Fruit fly (Drosophila melanogaster) whole organism, pupa: ENCODE measurements around the gene aralar1.
A peak's percentile ranks its signal among the peaks of the same experiment; 100 is the strongest.

Experiments
- CG13204 ChIP-seq: fragments of 200-800 bp; sonication (Bioruptor generic); optimal IDR thresholded peaks from 2 replicates; lab custom pipeline; 2018; ENCODE audit warnings: missing biosample characterization, mild to moderate bottlenecking, missing genetic modification characterization, moderate library complexity
- CG14655 ChIP-seq: fragments of 200-800 bp; sonication (Bioruptor generic); optimal IDR thresholded peaks from 3 replicates; lab custom pipeline; 2017; ENCODE audit warnings: mild to moderate bottlenecking, missing biosample characterization, missing genetic modification reagents, missing genetic modification characterization
- CG15710 ChIP-seq: fragments of 200-800 bp; sonication (Bioruptor generic); optimal IDR thresholded peaks from 2 replicates; lab custom pipeline; 2018; ENCODE audit warnings: missing biosample characterization, mild to moderate bottlenecking, missing genetic modification characterization, moderate library complexity
- CG17806 ChIP-seq: fragments of 200-800 bp; sonication (Bioruptor generic); optimal IDR thresholded peaks from 2 replicates; lab custom pipeline; 2018; ENCODE audit warnings: missing biosample characterization, mild to moderate bottlenecking, missing genetic modification characterization, moderate library complexity
- CG32121 ChIP-seq: fragments of 200-800 bp; sonication (Bioruptor generic); IDR thresholded peaks from 2 replicates; pipeline ENCODE4 v1.3.6; 2022; ENCODE audit warnings: missing biosample characterization, missing genetic modification characterization
- CG4496 ChIP-seq: fragments of 200-800 bp; sonication (Bioruptor generic); IDR thresholded peaks from 3 replicates; pipeline ENCODE4 v1.3.6; 2022; ENCODE audit warnings: missing biosample characterization, missing genetic modification characterization
- CG8159 ChIP-seq: fragments of 200-800 bp; sonication (Bioruptor generic); optimal IDR thresholded peaks from 3 replicates; lab custom pipeline; 2018; ENCODE audit warnings: missing biosample characterization, mild to moderate bottlenecking, missing genetic modification characterization, moderate library complexity
- CG8301 ChIP-seq: fragments of 200-800 bp; sonication (Bioruptor generic); optimal IDR thresholded peaks from 2 replicates; lab custom pipeline; 2018; ENCODE audit warnings: missing biosample characterization, mild to moderate bottlenecking, missing genetic modification characterization
- D1 ChIP-seq: fragments of 200-800 bp; sonication (Bioruptor generic); optimal IDR thresholded peaks from 2 replicates; lab custom pipeline; 2018; ENCODE audit warnings: missing biosample characterization, mild to moderate bottlenecking, missing genetic modification characterization, moderate library complexity
- EcR ChIP-seq: fragments of 200-800 bp; sonication (Bioruptor generic); optimal IDR thresholded peaks from 3 replicates; lab custom pipeline; 2019; ENCODE audit warnings: missing biosample characterization, missing genetic modification characterization, mild to moderate bottlenecking, moderate library complexity, missing genetic modification reagents
- Pif1A ChIP-seq: fragments of 200-800 bp; sonication (Bioruptor generic); optimal IDR thresholded peaks from 3 replicates; lab custom pipeline; 2016; ENCODE audit warnings: missing biosample characterization, missing genetic modification characterization
- Pif1B ChIP-seq: fragments of 200-800 bp; sonication (Bioruptor generic); optimal IDR thresholded peaks from 3 replicates; lab custom pipeline; 2016; ENCODE audit warnings: missing biosample characterization, missing genetic modification characterization
- fd96Ca ChIP-seq: fragments of 200-800 bp; sonication (Bioruptor generic); IDR thresholded peaks from 3 replicates; pipeline ENCODE4 v1.3.6; 2022; ENCODE audit warnings: missing biosample characterization, missing genetic modification characterization
- rn ChIP-seq: fragments of 200-800 bp; sonication (Bioruptor generic); IDR thresholded peaks from 2 replicates; pipeline ENCODE4 v1.3.6; 2022; ENCODE audit warnings: missing biosample characterization, missing genetic modification characterization

dm6 chr3R:30465775-30466494, 10.3 kb upstream of the aralar1 start, which contains the start of gene PH4alphaEFB:
- no peak for TF ChIP-seq CG17806 (tag; lab: Kevin White, UChicago)
- TF ChIP-seq CG8159 (tag; lab: Kevin White, UChicago) = no peak
- no peak for TF ChIP-seq Pif1A (GFP tag; lab: Kevin White, UChicago)
- TF ChIP-seq CG15710 (tag; lab: Kevin White, UChicago) = no peak
- TF ChIP-seq CG14655 (GFP tag; lab: Kevin White, UChicago) = no peak
- TF ChIP-seq Pif1B (GFP tag; lab: Kevin White, UChicago) = no peak
- no peak for TF ChIP-seq CG8301
- no peak for TF ChIP-seq CG13204 (GFP tag; lab: Kevin White, UChicago)
- peak; percentile 72 for TF ChIP-seq EcR (GFP tag; lab: Kevin White, UChicago)
- no peak for TF ChIP-seq CG32121 (GFP tag; lab: Robert Waterston, UW)
- TF ChIP-seq D1 = no peak
- TF ChIP-seq CG4496 (GFP tag; lab: Robert Waterston, UW) = no peak
- TF ChIP-seq fd96Ca (GFP tag; lab: Robert Waterston, UW) = no peak
- TF ChIP-seq rn = no peak
